Fruit fly (Drosophila melanogaster) whole organism, embryonic: ENCODE data around the gene CG5021.

ENCODE experiments used
- Abd-B ChIP-seq: fragments of 200-800 bp; sonication (Bioruptor generic); optimal IDR thresholded peaks from 2 replicates; lab custom pipeline; 2018; ENCODE audit warnings: missing biosample characterization, mild to moderate bottlenecking, missing genetic modification characterization, moderate library complexity
- Awh ChIP-seq: fragments of 200-800 bp; sonication (Bioruptor generic); IDR thresholded peaks from 2 replicates; pipeline ENCODE4, ENCODE4 v1.3.6; 2022; ENCODE audit warnings: missing biosample characterization, missing genetic modification characterization
- Bgb ChIP-seq: fragments of 200-800 bp; sonication (Bioruptor generic); IDR thresholded peaks from 2 replicates; pipeline ENCODE4 v1.3.6; 2022; ENCODE audit warnings: missing biosample characterization, missing genetic modification characterization; ENCODE audit not compliant: partially characterized antibody
- CG10366 ChIP-seq: fragments of 200-800 bp; sonication (Bioruptor generic); IDR thresholded peaks from 2 replicates; pipeline ENCODE4 v1.3.6; 2022; ENCODE audit warnings: missing biosample characterization, missing genetic modification characterization
- CG10543 ChIP-seq: fragments of 200-800 bp; sonication (Bioruptor generic); optimal IDR thresholded peaks from 3 replicates; lab custom pipeline; 2017; ENCODE audit warnings: missing biosample characterization, mild to moderate bottlenecking, missing genetic modification characterization, moderate library complexity
- CG11247 ChIP-seq: fragments of 200-800 bp; sonication (Bioruptor generic); IDR thresholded peaks from 2 replicates; pipeline ENCODE4 v1.3.6; 2022; ENCODE audit warnings: missing biosample characterization, missing genetic modification characterization
- CG14860 ChIP-seq: fragments of 200-800 bp; sonication (Bioruptor generic); IDR thresholded peaks from 3 replicates; pipeline ENCODE4 v1.3.6; 2022; ENCODE audit warnings: missing biosample characterization, missing genetic modification characterization; ENCODE audit not compliant: partially characterized antibody
- CG14965 ChIP-seq: fragments of 200-800 bp; sonication (Bioruptor generic); optimal IDR thresholded peaks from 2 replicates; lab custom pipeline; 2016; ENCODE audit warnings: missing biosample characterization, missing genetic modification characterization, borderline replicate concordance
- CG15479 ChIP-seq: fragments of 200-800 bp; sonication (Bioruptor generic); optimal IDR thresholded peaks from 3 replicates; lab custom pipeline; 2019; ENCODE audit warnings: missing biosample characterization, mild to moderate bottlenecking, missing genetic modification characterization, moderate library complexity
- CG16813 ChIP-seq: fragments of 200-800 bp; sonication (Bioruptor generic); IDR thresholded peaks from 3 replicates; pipeline ENCODE4 v1.3.6; 2022; ENCODE audit warnings: missing biosample characterization, missing genetic modification characterization; ENCODE audit not compliant: partially characterized antibody
- CG17385 ChIP-seq: fragments of 200-800 bp; sonication (Bioruptor generic); optimal IDR thresholded peaks from 3 replicates; lab custom pipeline; 2018; ENCODE audit warnings: missing biosample characterization, mild to moderate bottlenecking, missing genetic modification characterization
- CG17829 ChIP-seq: fragments of 200-800 bp; optimal IDR thresholded peaks from 2 replicates; lab custom pipeline; 2019; ENCODE audit warnings: missing biosample characterization, mild to moderate bottlenecking, missing genetic modification characterization, moderate library complexity
- CG18599 ChIP-seq: fragments of 200-800 bp; sonication (Bioruptor generic); optimal IDR thresholded peaks from 3 replicates; lab custom pipeline; 2017; ENCODE audit warnings: missing biosample characterization, missing genetic modification characterization, mild to moderate bottlenecking, moderate library complexity, missing genetic modification reagents
- CG18619 ChIP-seq: fragments of 200-800 bp; sonication (Bioruptor generic); optimal IDR thresholded peaks from 3 replicates; lab custom pipeline; 2017; ENCODE audit warnings: missing biosample characterization, mild to moderate bottlenecking, missing genetic modification characterization
- CG30020 ChIP-seq: fragments of 200-800 bp; optimal IDR thresholded peaks from 2 replicates; lab custom pipeline; 2019; ENCODE audit warnings: missing biosample characterization, mild to moderate bottlenecking, missing genetic modification characterization, moderate library complexity
- CG3281 ChIP-seq: fragments of 200-800 bp; sonication (Bioruptor generic); optimal IDR thresholded peaks from 3 replicates; lab custom pipeline; 2017; ENCODE audit warnings: missing biosample characterization, mild to moderate bottlenecking, missing genetic modification characterization
- CG42726 ChIP-seq: fragments of 200-800 bp; sonication (Bioruptor generic); IDR thresholded peaks from 2 replicates; pipeline ENCODE4 v1.3.6; 2022; ENCODE audit warnings: missing biosample characterization, missing genetic modification characterization; ENCODE audit not compliant: partially characterized antibody
- CG4424 ChIP-seq: fragments of 200-800 bp; sonication (Bioruptor generic); optimal IDR thresholded peaks from 3 replicates; lab custom pipeline; 2016; ENCODE audit warnings: missing biosample characterization, missing genetic modification characterization
- CG6765 ChIP-seq: fragments of 200-800 bp; sonication (Bioruptor generic); optimal IDR thresholded peaks from 3 replicates; lab custom pipeline; 2017; ENCODE audit warnings: missing biosample characterization, mild to moderate bottlenecking, missing genetic modification characterization
- CG8089 ChIP-seq: fragments of 200-800 bp; sonication (Bioruptor generic); optimal IDR thresholded peaks from 3 replicates; lab custom pipeline; 2016; ENCODE audit warnings: missing biosample characterization, missing genetic modification characterization
- CG8290 ChIP-seq, 3 experiments: fragments of 200-800 bp; sonication (Bioruptor generic); optimal IDR thresholded peaks; 2 replicates each; lab custom pipeline; 2016 to 2019; ENCODE audit warnings: missing biosample characterization in 3 of 3, missing genetic modification characterization in 3 of 3, mild to moderate bottlenecking in 2 of 3, moderate library complexity in 1 of 3
- CG9215 ChIP-seq: fragments of 200-800 bp; sonication (Bioruptor generic); IDR thresholded peaks from 2 replicates; pipeline ENCODE4 v1.3.6; 2022; ENCODE audit warnings: missing biosample characterization, missing genetic modification characterization
- CHES-1-like ChIP-seq: fragments of 200-800 bp; sonication (Bioruptor generic); optimal IDR thresholded peaks from 2 replicates; lab custom pipeline; 2016; ENCODE audit warnings: missing biosample characterization, missing genetic modification characterization
- Dad ChIP-seq: fragments of 200-800 bp; sonication (Bioruptor generic); optimal IDR thresholded peaks from 3 replicates; lab custom pipeline; 2016; ENCODE audit warnings: missing biosample characterization, missing genetic modification characterization
- Dp ChIP-seq: fragments of 200-800 bp; sonication (Bioruptor generic); optimal IDR thresholded peaks from 2 replicates; lab custom pipeline; 2018; ENCODE audit warnings: missing biosample characterization, mild to moderate bottlenecking, missing genetic modification characterization, moderate library complexity
- Nf-YB ChIP-seq: fragments of 200-800 bp; sonication (Bioruptor generic); optimal IDR thresholded peaks from 3 replicates; lab custom pipeline; 2019; ENCODE audit warnings: missing biosample characterization, mild to moderate bottlenecking, missing genetic modification characterization, moderate library complexity
- PHDP ChIP-seq: fragments of 200-800 bp; sonication (Bioruptor generic); optimal IDR thresholded peaks from 3 replicates; lab custom pipeline; 2018; ENCODE audit warnings: missing biosample characterization, mild to moderate bottlenecking, missing genetic modification characterization, moderate library complexity
- Ravus ChIP-seq: fragments of 200-800 bp; sonication (Bioruptor generic); IDR thresholded peaks from 2 replicates; pipeline ENCODE4 v1.3.6; 2022; ENCODE audit warnings: missing biosample characterization, missing genetic modification characterization
- Taf1 ChIP-seq: fragments of 200-800 bp; sonication (Bioruptor generic); IDR thresholded peaks from 2 replicates; pipeline ENCODE4 v1.3.6; 2022; ENCODE audit warnings: missing biosample characterization, missing genetic modification characterization
- ara ChIP-seq: fragments of 200-800 bp; sonication (Bioruptor generic); IDR thresholded peaks from 2 replicates; pipeline ENCODE4 v1.3.6; 2022; ENCODE audit warnings: missing biosample characterization, missing genetic modification characterization
- ash1 ChIP-seq: fragments of 200-800 bp; sonication (Bioruptor generic); optimal IDR thresholded peaks from 2 replicates; lab custom pipeline; 2018; ENCODE audit warnings: missing biosample characterization, mild to moderate bottlenecking, missing genetic modification characterization
- bcd ChIP-seq: fragments of 200-800 bp; sonication (Bioruptor generic); optimal IDR thresholded peaks from 2 replicates; lab custom pipeline; 2017; ENCODE audit warnings: missing biosample characterization, mild to moderate bottlenecking, missing genetic modification characterization
- cas ChIP-seq: fragments of 200-800 bp; sonication (Bioruptor generic); IDR thresholded peaks from 2 replicates; pipeline ENCODE4 v1.3.6; 2022; ENCODE audit warnings: missing biosample characterization, missing genetic modification characterization
- cg ChIP-seq: fragments of 200-800 bp; sonication (Bioruptor generic); optimal IDR thresholded peaks from 3 replicates; lab custom pipeline; 2019; ENCODE audit warnings: missing biosample characterization, mild to moderate bottlenecking, missing genetic modification characterization, moderate library complexity
- fu2 ChIP-seq: fragments of 200-800 bp; sonication (Bioruptor generic); optimal IDR thresholded peaks from 2 replicates; lab custom pipeline; 2016; ENCODE audit warnings: missing biosample characterization, missing genetic modification characterization
- grau ChIP-seq: fragments of 200-800 bp; optimal IDR thresholded peaks from 3 replicates; lab custom pipeline; 2019; ENCODE audit warnings: missing biosample characterization, mild to moderate bottlenecking, missing genetic modification characterization, moderate library complexity
- grn ChIP-seq: fragments of 200-800 bp; sonication (Bioruptor generic); optimal IDR thresholded peaks from 3 replicates; lab custom pipeline; 2017; ENCODE audit warnings: missing biosample characterization, missing genetic modification characterization
- her ChIP-seq: fragments of 200-800 bp; sonication (Bioruptor generic); optimal IDR thresholded peaks from 2 replicates; lab custom pipeline; 2016; ENCODE audit warnings: missing biosample characterization, missing genetic modification characterization
- ken ChIP-seq: fragments of 200-800 bp; sonication (Bioruptor generic); IDR thresholded peaks from 3 replicates; pipeline ENCODE4 v1.3.6; 2022; ENCODE audit warnings: missing biosample characterization, missing genetic modification characterization
- lmd ChIP-seq: fragments of 200-800 bp; sonication (Bioruptor generic); IDR thresholded peaks from 2 replicates; pipeline ENCODE4 v1.3.6; 2022; ENCODE audit warnings: missing biosample characterization, missing genetic modification characterization
- luna ChIP-seq: fragments of 200-800 bp; sonication (Bioruptor generic); optimal IDR thresholded peaks from 2 replicates; lab custom pipeline; 2016; ENCODE audit warnings: missing biosample characterization, missing genetic modification characterization
- mirr ChIP-seq: fragments of 200-800 bp; sonication (Bioruptor generic); optimal IDR thresholded peaks from 3 replicates; lab custom pipeline; 2018; ENCODE audit warnings: missing biosample characterization, mild to moderate bottlenecking, missing genetic modification characterization
- pum ChIP-seq: fragments of 200-800 bp; sonication (Bioruptor generic); optimal IDR thresholded peaks from 2 replicates; lab custom pipeline; 2016; ENCODE audit warnings: missing biosample characterization, missing genetic modification characterization
- repo ChIP-seq: fragments of 200-800 bp; sonication (Bioruptor generic); optimal IDR thresholded peaks from 2 replicates; lab custom pipeline; 2016; ENCODE audit warnings: missing biosample characterization, missing genetic modification characterization
- row ChIP-seq: fragments of 200-800 bp; sonication (Bioruptor generic); IDR thresholded peaks from 3 replicates; pipeline ENCODE4 v1.3.6; 2022; ENCODE audit warnings: missing biosample characterization, missing genetic modification characterization
- salm ChIP-seq: fragments of 200-800 bp; sonication (Bioruptor generic); optimal IDR thresholded peaks from 2 replicates; lab custom pipeline; 2018; ENCODE audit warnings: missing biosample characterization, mild to moderate bottlenecking, missing genetic modification characterization
- sqz ChIP-seq: fragments of 200-800 bp; sonication (Bioruptor generic); optimal IDR thresholded peaks from 3 replicates; lab custom pipeline; 2018; ENCODE audit warnings: missing biosample characterization, mild to moderate bottlenecking, missing genetic modification characterization
- sug ChIP-seq: fragments of 200-800 bp; optimal IDR thresholded peaks from 2 replicates; lab custom pipeline; 2019; ENCODE audit warnings: missing biosample characterization, mild to moderate bottlenecking, missing genetic modification characterization, moderate library complexity
- tio ChIP-seq: fragments of 200-800 bp; sonication (Bioruptor generic); optimal IDR thresholded peaks from 2 replicates; lab custom pipeline; 2017; ENCODE audit warnings: missing biosample characterization, missing genetic modification characterization, inconsistent platforms
- wek ChIP-seq: fragments of 200-800 bp; sonication (Bioruptor generic); optimal IDR thresholded peaks from 3 replicates; lab custom pipeline; 2018; ENCODE audit warnings: missing biosample characterization, mild to moderate bottlenecking, missing genetic modification characterization, moderate library complexity

The CG5021 gene

dm6 chr3L:8950955-8951354 is 15.7 kb upstream of the CG5021 start (continued):
- 0 out of 2 replicates have a peak, but pooled peaks have one; percentile 8 for TF ChIP-seq CG9215 (GFP tag; lab: Robert Waterston, UW)
- TF ChIP-seq ash1 (GFP tag; lab: Kevin White, UChicago): no peak
- TF ChIP-seq grn (GFP tag; lab: Kevin White, UChicago): no peak
- peak; percentile 59 for TF ChIP-seq PHDP
- TF ChIP-seq Abd-B (GFP tag; lab: Kevin White, UChicago): peak; percentile 19
- TF ChIP-seq tio (GFP tag; lab: Kevin White, UChicago): peak; percentile 43
- no peak for TF ChIP-seq CG15479 (GFP tag; lab: Kevin White, UChicago)
- TF ChIP-seq CG17385 (GFP tag; lab: Kevin White, UChicago): peak; percentile 43
- peak; percentile 36 for TF ChIP-seq CG4424 (GFP tag; lab: Kevin White, UChicago)
- TF ChIP-seq fu2 (GFP tag; lab: Kevin White, UChicago): no peak
- no peak for TF ChIP-seq Bgb
- TF ChIP-seq bcd (GFP tag; lab: Kevin White, UChicago): peak; percentile 49
- no peak for TF ChIP-seq Taf1 (GFP tag; lab: Robert Waterston, UW)
- no peak for TF ChIP-seq her (GFP tag; lab: Kevin White, UChicago)
- TF ChIP-seq row (GFP tag; lab: Robert Waterston, UW): peak; percentile 51; the same call in 2 of the 3 replicates
- TF ChIP-seq CG10366: no peak
- no peak for TF ChIP-seq cas (GFP tag; lab: Robert Waterston, UW)
- TF ChIP-seq Nf-YB (GFP tag; lab: Kevin White, UChicago): peak; percentile 26
- no peak for TF ChIP-seq CG8290 (GFP tag; optimal IDR thresholded peaks at IDR 0.05; lab: Kevin White, UChicago)
- no peak for TF ChIP-seq CG8290 (tag; optimal IDR thresholded peaks at IDR 0.05; lab: Kevin White, UChicago)
- peak; percentile 6 for TF ChIP-seq CG6765 (GFP tag; lab: Kevin White, UChicago)
- TF ChIP-seq CG17829 (tag; lab: Kevin White, UChicago): peak; percentile 69
- TF ChIP-seq repo (GFP tag; lab: Kevin White, UChicago): no peak
- peak; percentile 2 for TF ChIP-seq CG30020
- TF ChIP-seq CG14860 (GFP tag; lab: Robert Waterston, UW): no peak
- TF ChIP-seq CG10543 (GFP tag; lab: Kevin White, UChicago): no peak
- no peak for TF ChIP-seq mirr (GFP tag; lab: Kevin White, UChicago)
- no peak for TF ChIP-seq pum
- TF ChIP-seq ara (GFP tag; lab: Robert Waterston, UW): 0 out of 2 replicates have a peak, but pooled peaks have one; percentile 28
- TF ChIP-seq Ravus (GFP tag; lab: Robert Waterston, UW): no peak
- peak; percentile 56 for TF ChIP-seq CG18599 (GFP tag; lab: Kevin White, UChicago)
- no peak for TF ChIP-seq ken
- no peak for TF ChIP-seq luna (GFP tag; lab: Kevin White, UChicago)
- no peak for TF ChIP-seq CHES-1-like (GFP tag; lab: Kevin White, UChicago)
- TF ChIP-seq salm: no peak
- TF ChIP-seq CG42726 (GFP tag; lab: Robert Waterston, UW): no peak
- no peak for TF ChIP-seq CG11247 (GFP tag; lab: Robert Waterston, UW)
- no peak for TF ChIP-seq CG16813 (GFP tag; lab: Robert Waterston, UW)
- no peak for TF ChIP-seq Dad (GFP tag; lab: Kevin White, UChicago)
- no peak for TF ChIP-seq cg
- TF ChIP-seq grau (tag; lab: Kevin White, UChicago): peak; percentile 70
- TF ChIP-seq CG3281 (GFP tag; lab: Kevin White, UChicago): peak; percentile 57
- TF ChIP-seq CG8089 (GFP tag; lab: Kevin White, UChicago): no peak
- TF ChIP-seq CG18619 (GFP tag; lab: Kevin White, UChicago): peak; percentile 16
- TF ChIP-seq sug (tag; lab: Kevin White, UChicago): no peak
- TF ChIP-seq wek: no peak
- TF ChIP-seq lmd: peak; percentile 28; the same call in 1 of the 2 replicates
- no peak for TF ChIP-seq Awh (GFP tag; lab: Robert Waterston, UW)
- no peak for TF ChIP-seq Dp (GFP tag; lab: Kevin White, UChicago)
- TF ChIP-seq sqz: no peak
- no peak for TF ChIP-seq CG14965 (GFP tag; lab: Kevin White, UChicago)
